Worm (Caenorhabditis elegans) whole organism, young adult: ENCODE data around the gene glb-17.

Experiments
- K12H6.12 ChIP-seq: fragments of 200-800 bp; sonication (Bioruptor generic); optimal IDR thresholded peaks from 2 replicates; lab custom pipeline; 2018; ENCODE audit warnings: mild to moderate bottlenecking, missing genetic modification characterization, missing compliant biosample characterization
- ama-1 ChIP-seq, 3 experiments: fragments of 150-350 bp in 1 of 3; sonication (generic microtip) in 2 of 3; optimal IDR thresholded peaks; 2 replicates each; lab custom pipeline; 2014 to 2018; ENCODE audit warnings: missing biosample characterization in 2 of 3, missing genetic modification characterization in 2 of 3, missing genetic modification reagents in 2 of 3
- dpl-1 ChIP-seq: fragments of 150-350 bp; optimal IDR thresholded peaks from 2 replicates; lab custom pipeline; 2014; ENCODE audit warnings: missing biosample characterization, missing genetic modification reagents, missing genetic modification characterization
- pha-4 ChIP-seq: fragments of 150-350 bp; sonication (generic microtip); optimal IDR thresholded peaks from 2 replicates; lab custom pipeline; 2014; ENCODE audit warnings: missing biosample characterization, missing genetic modification reagents, missing genetic modification characterization
- snpc-1.1 ChIP-seq: sonication (generic microtip); optimal IDR thresholded peaks from 2 replicates; lab custom pipeline; 2017; ENCODE audit warnings: missing genetic modification characterization, mild to moderate bottlenecking, missing compliant biosample characterization, antibody characterized with exemption, moderate library complexity, missing genotype, missing genetic modification reagents; ENCODE audit not compliant: insufficient read depth
- zim-3 ChIP-seq: sonication (generic microtip); optimal IDR thresholded peaks from 2 replicates; lab custom pipeline; 2017; ENCODE audit warnings: mild to moderate bottlenecking, missing genetic modification characterization, moderate library complexity, missing compliant biosample characterization

DNA sequence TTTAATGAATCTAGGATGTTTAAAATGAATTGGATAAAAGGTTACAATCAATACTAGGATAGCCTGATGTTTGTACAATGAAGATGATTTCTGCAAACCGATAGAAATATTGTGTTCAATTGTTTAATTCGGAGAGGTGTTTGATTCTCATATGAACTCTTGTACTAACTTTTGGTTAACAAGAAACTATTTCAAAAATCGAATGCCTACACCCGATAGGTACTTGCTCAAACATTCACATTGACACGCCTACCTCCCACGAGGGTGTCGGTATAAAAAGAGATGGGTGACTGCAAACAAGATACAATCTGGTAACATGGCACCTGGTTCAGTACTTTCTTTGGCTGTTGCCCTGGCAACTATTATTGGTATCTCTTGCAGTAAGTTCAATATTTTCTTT is 10.8 kb upstream of the glb-17 start, which contains the start of gene gpx-3:
- no peak for TF ChIP-seq pha-4
- no peak for TF ChIP-seq zim-3 (tag; lab: Kevin White, UChicago)
- TF ChIP-seq K12H6.12 (tag; lab: Kevin White, UChicago), result no peak
- no peak for TF ChIP-seq ama-1 (optimal IDR thresholded peaks at IDR 0.05; lab: Kevin White, UChicago)
- TF ChIP-seq ama-1 (GFP tag; optimal IDR thresholded peaks at IDR 0.05; lab: Kevin White, UChicago), result no peak
- TF ChIP-seq dpl-1 (GFP tag; lab: Kevin White, UChicago), result no peak
- no peak for TF ChIP-seq snpc-1.1 (tag; lab: Kevin White, UChicago)
